Fruit fly (Drosophila melanogaster) whole organism, embryonic: ENCODE results near the gene CG7766.
A peak's percentile ranks its signal among the peaks of the same experiment; 100 is the strongest.

Experiments used
- ATbp ChIP-seq: fragments of 200-800 bp; sonication (Bioruptor generic); optimal IDR thresholded peaks from 2 replicates; lab custom pipeline; 2017; ENCODE audit warnings: missing biosample characterization, mild to moderate bottlenecking, missing genetic modification characterization, missing genetic modification reagents
- Aef1 ChIP-seq: fragments of 200-800 bp; sonication (Bioruptor generic); IDR thresholded peaks from 3 replicates; pipeline ENCODE4 v1.3.6; 2022; ENCODE audit warnings: missing biosample characterization, missing genetic modification characterization
- Awh ChIP-seq: fragments of 200-800 bp; sonication (Bioruptor generic); IDR thresholded peaks from 2 replicates; pipeline ENCODE4, ENCODE4 v1.3.6; 2022; ENCODE audit warnings: missing biosample characterization, missing genetic modification characterization
- Bteb2 ChIP-seq: fragments of 200-800 bp; sonication (Bioruptor generic); optimal IDR thresholded peaks from 2 replicates; lab custom pipeline; 2016; ENCODE audit warnings: missing biosample characterization, missing genetic modification characterization
- CG10565 ChIP-seq: fragments of 200-800 bp; sonication (Bioruptor generic); optimal IDR thresholded peaks from 3 replicates; lab custom pipeline; 2016; ENCODE audit warnings: missing biosample characterization, mild to moderate bottlenecking, missing genetic modification characterization
- CG11560 ChIP-seq: fragments of 200-800 bp; sonication (Bioruptor generic); IDR thresholded peaks from 3 replicates; pipeline ENCODE4 v1.3.6; 2022; ENCODE audit warnings: missing biosample characterization, missing genetic modification characterization
- CG11723 ChIP-seq: fragments of 200-800 bp; sonication (Bioruptor generic); optimal IDR thresholded peaks from 2 replicates; lab custom pipeline; 2017; ENCODE audit warnings: missing biosample characterization, mild to moderate bottlenecking, missing genetic modification characterization
- CG15011 ChIP-seq: fragments of 200-800 bp; sonication (Bioruptor generic); optimal IDR thresholded peaks from 3 replicates; lab custom pipeline; 2018; ENCODE audit warnings: missing biosample characterization, mild to moderate bottlenecking, missing genetic modification characterization
- CG15269 ChIP-seq: fragments of 200-800 bp; sonication (Bioruptor generic); optimal IDR thresholded peaks from 2 replicates; lab custom pipeline; 2018; ENCODE audit warnings: missing biosample characterization, mild to moderate bottlenecking, missing genetic modification characterization, moderate library complexity
- CG1602 ChIP-seq: fragments of 200-800 bp; sonication (Bioruptor generic); optimal IDR thresholded peaks from 3 replicates; lab custom pipeline; 2016; ENCODE audit warnings: missing biosample characterization, missing genetic modification characterization
- CG17385 ChIP-seq: fragments of 200-800 bp; sonication (Bioruptor generic); optimal IDR thresholded peaks from 3 replicates; lab custom pipeline; 2018; ENCODE audit warnings: missing biosample characterization, mild to moderate bottlenecking, missing genetic modification characterization
- CG17568 ChIP-seq: fragments of 200-800 bp; sonication (Bioruptor generic); optimal IDR thresholded peaks from 2 replicates; lab custom pipeline; 2018; ENCODE audit warnings: missing biosample characterization, mild to moderate bottlenecking, missing genetic modification characterization, moderate library complexity
- CG31365 ChIP-seq: fragments of 200-800 bp; sonication (Bioruptor generic); optimal IDR thresholded peaks from 2 replicates; lab custom pipeline; 2018; ENCODE audit warnings: missing biosample characterization, mild to moderate bottlenecking, missing genetic modification characterization
- CG34422 ChIP-seq: fragments of 200-800 bp; sonication (Bioruptor generic); IDR thresholded peaks from 3 replicates; pipeline ENCODE4 v1.3.6; 2022; ENCODE audit warnings: missing biosample characterization, missing genetic modification characterization
- CG4360 ChIP-seq: fragments of 200-800 bp; sonication (Bioruptor generic); IDR thresholded peaks from 2 replicates; pipeline ENCODE4 v1.3.6; 2022; ENCODE audit warnings: missing biosample characterization, missing genetic modification characterization
- CG5953 ChIP-seq: fragments of 200-800 bp; sonication (Bioruptor generic); IDR thresholded peaks from 2 replicates; pipeline ENCODE4 v1.3.6; 2022; ENCODE audit warnings: missing biosample characterization, missing genetic modification characterization
- CG7745 ChIP-seq: fragments of 200-800 bp; sonication (Bioruptor generic); optimal IDR thresholded peaks from 2 replicates; lab custom pipeline; 2018; ENCODE audit warnings: missing biosample characterization, mild to moderate bottlenecking, missing genetic modification characterization, moderate library complexity
- CG9727 ChIP-seq: fragments of 200-800 bp; sonication (Bioruptor generic); optimal IDR thresholded peaks from 3 replicates; lab custom pipeline; 2017; ENCODE audit warnings: missing biosample characterization, mild to moderate bottlenecking, missing genetic modification characterization
- Chrac-16 ChIP-seq: fragments of 200-800 bp; sonication (Bioruptor generic); optimal IDR thresholded peaks from 3 replicates; lab custom pipeline; 2016; ENCODE audit warnings: missing biosample characterization, missing genetic modification characterization
- D19A ChIP-seq: fragments of 200-800 bp; optimal IDR thresholded peaks from 3 replicates; lab custom pipeline; 2019; ENCODE audit warnings: missing biosample characterization, mild to moderate bottlenecking, missing genetic modification characterization, moderate library complexity
- Dp ChIP-seq: fragments of 200-800 bp; sonication (Bioruptor generic); optimal IDR thresholded peaks from 2 replicates; lab custom pipeline; 2018; ENCODE audit warnings: missing biosample characterization, mild to moderate bottlenecking, missing genetic modification characterization, moderate library complexity
- Dref ChIP-seq: fragments of 200-800 bp; sonication (Bioruptor generic); IDR thresholded peaks from 2 replicates; pipeline ENCODE4 v1.3.6; 2022; ENCODE audit warnings: missing biosample characterization, missing genetic modification characterization
- ERR ChIP-seq: fragments of 200-800 bp; sonication (Bioruptor generic); optimal IDR thresholded peaks from 2 replicates; lab custom pipeline; 2016; ENCODE audit warnings: missing biosample characterization, missing genetic modification characterization
- Ets65A ChIP-seq: fragments of 200-800 bp; sonication (Bioruptor generic); peaks from one replicate; lab custom pipeline; 2016; ENCODE audit warnings: missing biosample characterization, missing genetic modification characterization
- H15 ChIP-seq: fragments of 200-800 bp; sonication (Bioruptor generic); IDR thresholded peaks from 3 replicates; pipeline ENCODE4 v1.3.6; 2022; ENCODE audit warnings: missing biosample characterization, missing genetic modification characterization
- Meics ChIP-seq: fragments of 200-800 bp; sonication (Bioruptor generic); optimal IDR thresholded peaks from 2 replicates; lab custom pipeline; 2017; ENCODE audit warnings: missing biosample characterization, mild to moderate bottlenecking, missing genetic modification characterization
- Myb ChIP-seq: fragments of 200-800 bp; sonication (Bioruptor generic); optimal IDR thresholded peaks from 2 replicates; lab custom pipeline; 2016; ENCODE audit warnings: missing biosample characterization, missing genetic modification characterization
- NFAT ChIP-seq: fragments of 200-800 bp; sonication (Bioruptor generic); IDR thresholded peaks from 2 replicates; pipeline ENCODE4 v1.3.6; 2022; ENCODE audit warnings: missing biosample characterization, missing genetic modification characterization
- NK7.1 ChIP-seq: fragments of 200-800 bp; sonication (Bioruptor generic); optimal IDR thresholded peaks from 3 replicates; lab custom pipeline; 2016; ENCODE audit warnings: missing biosample characterization, missing genetic modification characterization
- PHDP ChIP-seq: fragments of 200-800 bp; sonication (Bioruptor generic); optimal IDR thresholded peaks from 3 replicates; lab custom pipeline; 2018; ENCODE audit warnings: missing biosample characterization, mild to moderate bottlenecking, missing genetic modification characterization, moderate library complexity
- Scr ChIP-seq: fragments of 200-800 bp; sonication (Bioruptor generic); IDR thresholded peaks from 2 replicates; pipeline ENCODE4 v1.3.6; 2022; ENCODE audit warnings: missing biosample characterization, missing genetic modification characterization; ENCODE audit not compliant: partially characterized antibody
- Six4 ChIP-seq: fragments of 200-800 bp; sonication (Bioruptor generic); optimal IDR thresholded peaks from 2 replicates; lab custom pipeline; 2016; ENCODE audit warnings: missing biosample characterization, missing genetic modification characterization
- Sox100B ChIP-seq: fragments of 200-800 bp; sonication (Bioruptor generic); optimal IDR thresholded peaks from 3 replicates; lab custom pipeline; 2018; ENCODE audit warnings: missing biosample characterization, mild to moderate bottlenecking, missing genetic modification characterization
- Tbp ChIP-seq: fragments of >200 bp; optimal IDR thresholded peaks from 2 replicates; lab custom pipeline; 2018; ENCODE audit warnings: missing biosample characterization, missing genetic modification characterization
- br ChIP-seq: fragments of >200 bp; optimal IDR thresholded peaks from 2 replicates; lab custom pipeline; 2017
- danr ChIP-seq: fragments of 200-800 bp; sonication (Bioruptor generic); IDR thresholded peaks from 2 replicates; pipeline ENCODE4 v1.3.6; 2022; ENCODE audit warnings: missing biosample characterization, missing genetic modification characterization
- dati ChIP-seq: fragments of 200-800 bp; sonication (Bioruptor generic); IDR thresholded peaks from 2 replicates; pipeline ENCODE4 v1.3.6; 2022; ENCODE audit warnings: missing biosample characterization, missing genetic modification characterization
- dmrt11E ChIP-seq: fragments of 200-800 bp; sonication (Bioruptor generic); optimal IDR thresholded peaks from 3 replicates; lab custom pipeline; 2018; ENCODE audit warnings: missing biosample characterization, mild to moderate bottlenecking, missing genetic modification characterization, moderate library complexity
- en ChIP-seq: fragments of 200-800 bp; sonication (Bioruptor generic); optimal IDR thresholded peaks from 2 replicates; lab custom pipeline; 2016; ENCODE audit warnings: missing biosample characterization, missing genetic modification characterization
- esg ChIP-seq: fragments of 200-800 bp; sonication (Bioruptor generic); conservative IDR thresholded peaks from 2 replicates; pipeline ENCODE4 v1.3.6; 2022; ENCODE audit warnings: missing biosample characterization, missing genetic modification characterization
- fru ChIP-seq: fragments of >200 bp; optimal IDR thresholded peaks from 2 replicates; lab custom pipeline; 2017
- gce ChIP-seq: fragments of 200-800 bp; sonication (Bioruptor generic); IDR thresholded peaks from 3 replicates; pipeline ENCODE4 v1.3.6; 2022; ENCODE audit warnings: missing biosample characterization, missing genetic modification characterization
- gcm ChIP-seq: fragments of 200-800 bp; sonication (Bioruptor generic); optimal IDR thresholded peaks from 2 replicates; lab custom pipeline; 2019; ENCODE audit warnings: missing biosample characterization, mild to moderate bottlenecking, missing genetic modification characterization, moderate library complexity
- gsb ChIP-seq: fragments of 200-800 bp; sonication (Bioruptor generic); IDR thresholded peaks from 2 replicates; pipeline ENCODE4 v1.3.6; 2022; ENCODE audit warnings: missing biosample characterization, missing genetic modification characterization
- gsb-n ChIP-seq: fragments of 200-800 bp; sonication (Bioruptor generic); optimal IDR thresholded peaks from 3 replicates; lab custom pipeline; 2018; ENCODE audit warnings: missing biosample characterization, mild to moderate bottlenecking, missing genetic modification characterization
- otp ChIP-seq: fragments of 200-800 bp; sonication (Bioruptor generic); IDR thresholded peaks from 3 replicates; pipeline ENCODE4, ENCODE4 v1.3.6; 2022; ENCODE audit warnings: missing biosample characterization, missing genetic modification characterization
- pb ChIP-seq: fragments of 200-800 bp; sonication (Bioruptor generic); optimal IDR thresholded peaks from 3 replicates; lab custom pipeline; 2016; ENCODE audit warnings: missing biosample characterization, missing genetic modification characterization
- pros ChIP-seq: fragments of 200-800 bp; sonication (Bioruptor generic); optimal IDR thresholded peaks from 3 replicates; lab custom pipeline; 2019; ENCODE audit warnings: missing biosample characterization, mild to moderate bottlenecking, missing genetic modification characterization, moderate library complexity
- ro ChIP-seq: fragments of 200-800 bp; sonication (Bioruptor generic); IDR thresholded peaks from 2 replicates; pipeline ENCODE4 v1.3.6; 2022; ENCODE audit warnings: missing biosample characterization, missing genetic modification characterization
- tap ChIP-seq: fragments of 200-800 bp; optimal IDR thresholded peaks from 3 replicates; lab custom pipeline; 2019; ENCODE audit warnings: missing biosample characterization, mild to moderate bottlenecking, missing genetic modification characterization, moderate library complexity
- ttk ChIP-seq: fragments of 200-800 bp; sonication (Bioruptor generic); IDR thresholded peaks from 2 replicates; pipeline ENCODE4 v2.1.2; 2022; ENCODE audit warnings: missing biosample characterization, missing genetic modification characterization
- twi ChIP-seq: fragments of 200-800 bp; optimal IDR thresholded peaks from 2 replicates; lab custom pipeline; 2019; ENCODE audit warnings: missing biosample characterization, mild to moderate bottlenecking, missing genetic modification characterization, moderate library complexity
- unpg ChIP-seq: fragments of 200-800 bp; sonication (Bioruptor generic); optimal IDR thresholded peaks from 3 replicates; lab custom pipeline; 2018; ENCODE audit warnings: missing biosample characterization, mild to moderate bottlenecking, missing genetic modification characterization, moderate library complexity

CG7766 gene

dm6 chrX:9119671-9120364 is 16.3 kb upstream of the CG7766 start (continued):
- no peak for TF ChIP-seq CG7745 (tag; lab: Kevin White, UChicago)
- TF ChIP-seq br (lab: Kevin White, UChicago): no peak
- no peak for TF ChIP-seq ERR
- TF ChIP-seq unpg (GFP tag; lab: Kevin White, UChicago): no peak
- TF ChIP-seq gsb: no peak
- TF ChIP-seq Meics (GFP tag; lab: Kevin White, UChicago): peak; percentile 12
- TF ChIP-seq ATbp (GFP tag; lab: Kevin White, UChicago): no peak
- no peak for TF ChIP-seq CG10565 (GFP tag; lab: Kevin White, UChicago)
- no peak for TF ChIP-seq CG15011 (GFP tag; lab: Kevin White, UChicago)
- no peak for TF ChIP-seq en (GFP tag; lab: Kevin White, UChicago)
- no peak for TF ChIP-seq CG31365 (tag; lab: Kevin White, UChicago)
- no peak for TF ChIP-seq H15 (GFP tag; lab: Robert Waterston, UW)
- no peak for TF ChIP-seq Dp (GFP tag; lab: Kevin White, UChicago)
- TF ChIP-seq Chrac-16 (GFP tag; lab: Kevin White, UChicago): peak; percentile 28
- peak; percentile 6 for TF ChIP-seq Myb (GFP tag; lab: Kevin White, UChicago)
- no peak for TF ChIP-seq ro (GFP tag; lab: Robert Waterston, UW)
- no peak for TF ChIP-seq pros
- no peak for TF ChIP-seq fru (lab: Kevin White, UChicago)
- TF ChIP-seq NFAT (GFP tag; lab: Robert Waterston, UW): no peak
- TF ChIP-seq Awh: no peak
- TF ChIP-seq twi: no peak
- peak; percentile 16 for TF ChIP-seq CG9727 (GFP tag; lab: Kevin White, UChicago)
- TF ChIP-seq Ets65A (GFP tag; lab: Kevin White, UChicago): peak; percentile 80
- TF ChIP-seq tap (tag; lab: Kevin White, UChicago): no peak
- TF ChIP-seq gsb-n: no peak
- TF ChIP-seq CG17385 (GFP tag; lab: Kevin White, UChicago): peak; percentile 39
- no peak for TF ChIP-seq CG5953
- no peak for TF ChIP-seq Bteb2 (GFP tag; lab: Kevin White, UChicago)
- TF ChIP-seq Tbp (GFP tag; lab: Kevin White, UChicago): no peak
- peak; percentile 12 for TF ChIP-seq pb
- TF ChIP-seq gce (GFP tag; lab: Robert Waterston, UW): no peak
- TF ChIP-seq esg (GFP tag; lab: Robert Waterston, UW): no peak
- TF ChIP-seq PHDP: peak; percentile 6
- TF ChIP-seq Scr (GFP tag; lab: Robert Waterston, UW): no peak
- no peak for TF ChIP-seq CG34422
- no peak for TF ChIP-seq otp
- no peak for TF ChIP-seq Dref (GFP tag; lab: Robert Waterston, UW)
- TF ChIP-seq CG15269: peak; percentile 50
- no peak for TF ChIP-seq danr (GFP tag; lab: Robert Waterston, UW)
- TF ChIP-seq Six4: no peak
- TF ChIP-seq dati (GFP tag; lab: Robert Waterston, UW): no peak
- TF ChIP-seq CG1602 (GFP tag; lab: Kevin White, UChicago): no peak
- peak; percentile 67 for TF ChIP-seq Sox100B (GFP tag; lab: Kevin White, UChicago)
- TF ChIP-seq dmrt11E (tag; lab: Kevin White, UChicago): no peak
- no peak for TF ChIP-seq ttk (GFP tag; lab: Robert Waterston, UW)
- TF ChIP-seq D19A (tag; lab: Kevin White, UChicago): no peak
- TF ChIP-seq gcm (GFP tag; lab: Kevin White, UChicago): no peak
- no peak for TF ChIP-seq CG17568 (GFP tag; lab: Kevin White, UChicago)
- TF ChIP-seq CG11723: no peak
- TF ChIP-seq CG11560 (tag; lab: Robert Waterston, UW): no peak
- no peak for TF ChIP-seq CG4360 (GFP tag; lab: Robert Waterston, UW)
- TF ChIP-seq Aef1 (GFP tag; lab: Robert Waterston, UW): no peak
- no peak for TF ChIP-seq NK7.1 (GFP tag; lab: Kevin White, UChicago)
